Worm (Caenorhabditis elegans) whole organism, L4/young adult: Measurements from ENCODE around the gene srlf-4.

Experiments used
- W03F9.2 ChIP-seq: fragments of 150-350 bp; optimal IDR thresholded peaks from 2 replicates; lab custom pipeline; 2014; ENCODE audit warnings: missing biosample characterization, missing genetic modification characterization
- dao-5 ChIP-seq: sonication (generic microtip); optimal IDR thresholded peaks from 2 replicates; lab custom pipeline; 2016; ENCODE audit warnings: missing genotype, missing genetic modification characterization, moderate library complexity, missing compliant biosample characterization
- him-1 ChIP-seq: sonication (generic microtip); optimal IDR thresholded peaks from 2 replicates; lab custom pipeline; 2016; ENCODE audit warnings: missing genotype, missing genetic modification reagents, missing genetic modification characterization, missing compliant biosample characterization

ce11 chrIV:12921027-12921426 lies 3.2 kb downstream of the srlf-4 start, which contains the start of gene C32H11.4:
- TF ChIP-seq dao-5 (tag; lab: Kevin White, UChicago) (no peak), him-1 (tag; lab: Kevin White, UChicago) (no peak), W03F9.2 (no peak)
